Worm (Caenorhabditis elegans): Measurements from ENCODE around the gene vps-18.
A peak's percentile ranks its signal among the peaks of the same experiment; 100 is the strongest.

The vps-18 gene

ce11 chrII:4495844-4496243, 34.9 kb downstream of the vps-18 start:
- peak; percentile 64 for TF ChIP-seq fos-1 (tag; optimal IDR thresholded peaks at IDR 0.05)
- TF ChIP-seq nhr-21 (tag; optimal IDR thresholded peaks at IDR 0.05), result no peak

ce11 chrII:4505097-4505626, 44.2 kb downstream of the vps-18 start, which contains the start of gene camt-1:
Gene camt-1, minus strand, starts transcription at chrII:4505147.
- TF ChIP-seq nhr-129 (tag; optimal IDR thresholded peaks at IDR 0.05) (peak; percentile 4), nhr-77 (tag; optimal IDR thresholded peaks at IDR 0.05) (no peak), lin-11 (tag; optimal IDR thresholded peaks at IDR 0.05) (no peak), alr-1 (tag; optimal IDR thresholded peaks at IDR 0.05) (no peak), ztf-11 (tag; optimal IDR thresholded peaks at IDR 0.05) (no peak), zag-1 (tag; optimal IDR thresholded peaks at IDR 0.05) (no peak), nhr-237 (tag; optimal IDR thresholded peaks at IDR 0.05) (no peak), sma-9 (GFP tag; optimal IDR thresholded peaks at IDR 0.05) (no peak), sma-9 (tag; optimal IDR thresholded peaks at IDR 0.05) (no peak)

- TF ChIP-seq nhr-129 (tag; optimal IDR thresholded peaks at IDR 0.05) (peak; percentile 84), mab-5 (tag; optimal IDR thresholded peaks at IDR 0.05) (peak; percentile 40), skn-1 (tag; optimal IDR thresholded peaks at IDR 0.05) (no peak), C34F6.9 (tag; optimal IDR thresholded peaks at IDR 0.05) (peak; percentile 82), nhr-11 (tag; optimal IDR thresholded peaks at IDR 0.05) (no peak), unc-55 (GFP tag; optimal IDR thresholded peaks at IDR 0.05) (peak; percentile 80), ztf-11 (tag; optimal IDR thresholded peaks at IDR 0.05) (no peak), lsy-2 (tag; optimal IDR thresholded peaks at IDR 0.05) (peak; percentile 45 to 78), mbf-1 (tag; optimal IDR thresholded peaks at IDR 0.05) (no peak), nhr-23 (tag; optimal IDR thresholded peaks at IDR 0.05) (no peak), ceh-16 (tag; optimal IDR thresholded peaks at IDR 0.05) (no peak), nhr-6 (tag; optimal IDR thresholded peaks at IDR 0.05) (no peak), ama-1 (optimal IDR thresholded peaks at IDR 0.05) (no peak), sem-4 (tag; optimal IDR thresholded peaks at IDR 0.05) (peak; percentile 60), snpc-4 (tag; optimal IDR thresholded peaks at IDR 0.05) (peak; percentile 57), sma-3 (GFP tag; optimal IDR thresholded peaks at IDR 0.05) (no peak), lin-39 (tag; optimal IDR thresholded peaks at IDR 0.05) (no peak), ztf-1 (GFP tag; conservative IDR thresholded peaks at IDR 0.05) (no peak), F13H6.1 (tag; optimal IDR thresholded peaks at IDR 0.05) (peak; percentile 84), aly-2 (tag; optimal IDR thresholded peaks at IDR 0.05) (no peak), nhr-12 (tag; optimal IDR thresholded peaks at IDR 0.05) (no peak), ztf-4 (tag; optimal IDR thresholded peaks at IDR 0.05) (no peak), elt-1 (tag; optimal IDR thresholded peaks at IDR 0.05) (no peak), zag-1 (tag; optimal IDR thresholded peaks at IDR 0.05) (peak; percentile 43), crh-2 (tag; optimal IDR thresholded peaks at IDR 0.05) (peak; percentile 76), R02D3.7 (tag; optimal IDR thresholded peaks at IDR 0.05) (no peak), blmp-1 (tag; optimal IDR thresholded peaks at IDR 0.05; ENCODE audit: insufficient read depth) (no peak), lin-13 (GFP tag; optimal IDR thresholded peaks at IDR 0.05) (peak; percentile 45), dmd-4 (tag; optimal IDR thresholded peaks at IDR 0.05) (no peak), nhr-77 (tag; optimal IDR thresholded peaks at IDR 0.05) (no peak), nhr-25 (tag; optimal IDR thresholded peaks at IDR 0.05) (no peak), nhr-21 (tag; optimal IDR thresholded peaks at IDR 0.05) (no peak), Y55F3AM.14 (GFP tag; optimal IDR thresholded peaks at IDR 0.05) (no peak), nhr-237 (tag; optimal IDR thresholded peaks at IDR 0.05) (no peak), alr-1 (tag; optimal IDR thresholded peaks at IDR 0.05) (no peak), lin-11 (tag; optimal IDR thresholded peaks at IDR 0.05) (peak; percentile 17), fos-1 (tag; optimal IDR thresholded peaks at IDR 0.05) (peak; percentile 42), sma-9 (GFP tag; optimal IDR thresholded peaks at IDR 0.05) (peak; percentile 76), sma-9 (tag; optimal IDR thresholded peaks at IDR 0.05) (no peak), mdl-1 (tag; optimal IDR thresholded peaks at IDR 0.05) (peak; percentile 75 to 88), unc-39 (tag; optimal IDR thresholded peaks at IDR 0.05) (no peak), unc-62 (GFP tag; optimal IDR thresholded peaks at IDR 0.05) (no peak), ZK546.5 (tag; optimal IDR thresholded peaks at IDR 0.05) (no peak), elt-3 (tag; optimal IDR thresholded peaks at IDR 0.05) (no peak), egl-27 (tag; optimal IDR thresholded peaks at IDR 0.05) (peak; percentile 10)
These were observed 45.8 kb downstream of the vps-18 start for ce11 chrII:4506552-4507291.

All from whole organism, L2 larva.